Worm (Caenorhabditis elegans) whole organism, young adult: ENCODE results near the gene F52H2.15.

Experiments used
- B0035.1 ChIP-seq: sonication (generic microtip); optimal IDR thresholded peaks from 2 replicates; lab custom pipeline; 2016; ENCODE audit warnings: missing genetic modification characterization, mild to moderate bottlenecking, missing compliant biosample characterization, missing genotype, missing genetic modification reagents
- B0261.1 ChIP-seq: sonication (generic microtip); optimal IDR thresholded peaks from 2 replicates; lab custom pipeline; 2016; ENCODE audit warnings: mild to moderate bottlenecking, missing genetic modification characterization, moderate library complexity, missing compliant biosample characterization
- F10E7.11 ChIP-seq: sonication (generic microtip); optimal IDR thresholded peaks from 2 replicates; lab custom pipeline; 2017; ENCODE audit warnings: mild to moderate bottlenecking, missing genetic modification characterization, moderate library complexity, missing compliant biosample characterization
- F37B4.10 ChIP-seq: fragments of 200-800 bp; sonication (Bioruptor generic); IDR thresholded peaks from 2 replicates; pipeline ENCODE4 v1.3.6; 2022; ENCODE audit warnings: missing genetic modification characterization, missing compliant biosample characterization
- F39B2.1 ChIP-seq: fragments of 200-800 bp; sonication (Bioruptor generic); IDR thresholded peaks from 2 replicates; pipeline ENCODE4 v1.3.6; 2022; ENCODE audit warnings: missing genetic modification reagents, missing genetic modification characterization, missing compliant biosample characterization
- F49E8.2 ChIP-seq: sonication (generic microtip); optimal IDR thresholded peaks from 3 replicates; lab custom pipeline; 2017; ENCODE audit warnings: missing genetic modification characterization, mild to moderate bottlenecking, missing compliant biosample characterization, antibody characterized with exemption, moderate library complexity; ENCODE audit not compliant: insufficient read depth
- F52B5.7 ChIP-seq: sonication (generic microtip); optimal IDR thresholded peaks from 2 replicates; lab custom pipeline; 2016; ENCODE audit warnings: mild to moderate bottlenecking, missing genetic modification characterization, missing compliant biosample characterization
- F55B11.4 ChIP-seq: sonication (generic microtip); optimal IDR thresholded peaks from 2 replicates; lab custom pipeline; 2016; ENCODE audit warnings: missing compliant biosample characterization, missing genetic modification characterization, borderline replicate concordance; ENCODE audit not compliant: insufficient read depth
- F57C9.4 ChIP-seq: sonication (generic microtip); optimal IDR thresholded peaks from 2 replicates; lab custom pipeline; 2017; ENCODE audit warnings: mild to moderate bottlenecking, missing genetic modification characterization, missing compliant biosample characterization
- Y53G8AR.9 ChIP-seq: fragments of 200-800 bp; sonication (Bioruptor generic); conservative IDR thresholded peaks from 2 replicates; pipeline ENCODE4 v1.3.6; 2022; ENCODE audit warnings: missing genetic modification reagents, missing genetic modification characterization, missing compliant biosample characterization
- Y56A3A.18 ChIP-seq: fragments of 200-800 bp; sonication (Bioruptor generic); IDR thresholded peaks from 2 replicates; pipeline ENCODE4 v1.3.6; 2022; ENCODE audit warnings: missing genetic modification reagents, missing genetic modification characterization, missing compliant biosample characterization
- Y67H2A.10 ChIP-seq: fragments of 200-800 bp; sonication (Bioruptor generic); conservative IDR thresholded peaks from 2 replicates; pipeline ENCODE4 v1.3.6; 2022; ENCODE audit warnings: missing genetic modification reagents, missing genetic modification characterization, missing compliant biosample characterization
- ama-1 ChIP-seq, 3 experiments: fragments of 150-350 bp in 1 of 3; sonication (generic microtip) in 2 of 3; optimal IDR thresholded peaks; 2 replicates each; lab custom pipeline; 2014 to 2018; ENCODE audit warnings: missing biosample characterization in 2 of 3, missing genetic modification characterization in 2 of 3, missing genetic modification reagents in 2 of 3
- attf-6 ChIP-seq: fragments of 200-800 bp; sonication (Bioruptor generic); IDR thresholded peaks from 2 replicates; pipeline ENCODE4 v1.3.6; 2022; ENCODE audit warnings: missing genetic modification reagents, missing genetic modification characterization, missing compliant biosample characterization
- ccch-3 ChIP-seq: fragments of 200-800 bp; sonication (Bioruptor generic); optimal IDR thresholded peaks from 2 replicates; lab custom pipeline; 2018; ENCODE audit warnings: mild to moderate bottlenecking, missing genetic modification characterization, missing compliant biosample characterization
- cebp-2 ChIP-seq: fragments of 200-800 bp; sonication (Bioruptor generic); IDR thresholded peaks from 2 replicates; pipeline ENCODE4 v1.3.6; 2022; ENCODE audit warnings: missing genetic modification characterization, missing compliant biosample characterization
- ceh-100 ChIP-seq: fragments of 200-800 bp; sonication (Bioruptor generic); IDR thresholded peaks from 2 replicates; pipeline ENCODE4 v1.3.6; 2022; ENCODE audit warnings: missing genetic modification reagents, missing genetic modification characterization, missing compliant biosample characterization
- ceh-27 ChIP-seq: fragments of 200-800 bp; sonication (Bioruptor generic); optimal IDR thresholded peaks from 2 replicates; lab custom pipeline; 2018; ENCODE audit warnings: mild to moderate bottlenecking, missing genetic modification characterization, moderate library complexity, missing compliant biosample characterization
- efl-1 ChIP-seq: fragments of 150-350 bp; optimal IDR thresholded peaks from 2 replicates; lab custom pipeline; 2014; ENCODE audit warnings: missing biosample characterization, missing genetic modification reagents, missing genetic modification characterization
- egrh-3 ChIP-seq: fragments of 200-800 bp; sonication (Bioruptor generic); IDR thresholded peaks from 2 replicates; pipeline ENCODE4 v1.3.6; 2022; ENCODE audit warnings: missing genetic modification reagents, missing genetic modification characterization, missing compliant biosample characterization
- ekl-4 ChIP-seq: fragments of 200-800 bp; sonication (Bioruptor generic); IDR thresholded peaks from 2 replicates; pipeline ENCODE4 v1.3.6; 2022; ENCODE audit warnings: missing genetic modification reagents, missing genetic modification characterization, missing compliant biosample characterization
- gei-17 ChIP-seq: fragments of 200-800 bp; sonication (Bioruptor generic); optimal IDR thresholded peaks from 2 replicates; lab custom pipeline; 2018; ENCODE audit warnings: mild to moderate bottlenecking, missing genetic modification characterization, missing compliant biosample characterization
- hlh-12 ChIP-seq: sonication (generic microtip); optimal IDR thresholded peaks from 2 replicates; lab custom pipeline; 2016; ENCODE audit warnings: missing genetic modification characterization, missing compliant biosample characterization
- hsf-1 ChIP-seq: fragments of 200-800 bp; sonication (Bioruptor generic); IDR thresholded peaks from 2 replicates; pipeline ENCODE4 v1.3.6; 2022; ENCODE audit warnings: missing genetic modification reagents, missing genetic modification characterization, missing compliant biosample characterization
- lag-1 ChIP-seq: fragments of 200-800 bp; sonication (Bioruptor generic); IDR thresholded peaks from 2 replicates; pipeline ENCODE4 v1.3.6; 2022; ENCODE audit warnings: missing genetic modification reagents, missing genetic modification characterization, missing compliant biosample characterization
- lin-26 ChIP-seq: fragments of 200-800 bp; sonication (Bioruptor generic); IDR thresholded peaks from 2 replicates; pipeline ENCODE4 v1.3.6; 2022; ENCODE audit warnings: missing genetic modification reagents, missing genetic modification characterization, missing compliant biosample characterization
- lin-35 ChIP-seq, 3 experiments: fragments of 150-350 bp in 2 of 3; sonication (generic microtip) in 1 of 3; optimal IDR thresholded peaks; 2 replicates each; lab custom pipeline; 2014 to 2018; ENCODE audit warnings: missing biosample characterization in 3 of 3, missing genetic modification characterization in 3 of 3, missing genetic modification reagents in 3 of 3
- lin-40 ChIP-seq: sonication (generic microtip); optimal IDR thresholded peaks from 2 replicates; lab custom pipeline; 2016; ENCODE audit warnings: missing genetic modification characterization, mild to moderate bottlenecking, missing compliant biosample characterization, missing genotype, missing genetic modification reagents
- lin-54 ChIP-seq: fragments of 200-800 bp; sonication (Bioruptor generic); optimal IDR thresholded peaks from 2 replicates; lab custom pipeline; 2018; ENCODE audit warnings: mild to moderate bottlenecking, missing genetic modification characterization, missing compliant biosample characterization
- lsl-1 ChIP-seq: fragments of 200-800 bp; sonication (Bioruptor generic); optimal IDR thresholded peaks from 2 replicates; lab custom pipeline; 2018; ENCODE audit warnings: mild to moderate bottlenecking, missing genetic modification characterization, moderate library complexity, missing compliant biosample characterization
- madf-3 ChIP-seq: fragments of 200-800 bp; sonication (Bioruptor generic); IDR thresholded peaks from 2 replicates; pipeline ENCODE4 v1.3.6; 2022; ENCODE audit warnings: missing genetic modification reagents, missing genetic modification characterization, missing compliant biosample characterization
- mcd-1 ChIP-seq: fragments of 200-800 bp; sonication (Bioruptor generic); IDR thresholded peaks from 2 replicates; pipeline ENCODE4 v1.3.6; 2022; ENCODE audit warnings: missing genetic modification reagents, missing genetic modification characterization, missing compliant biosample characterization
- mes-4 ChIP-seq: sonication (generic microtip); optimal IDR thresholded peaks from 2 replicates; lab custom pipeline; 2016; ENCODE audit warnings: missing genotype, missing genetic modification characterization, missing compliant biosample characterization
- mxl-1 ChIP-seq: sonication (generic microtip); optimal IDR thresholded peaks from 2 replicates; lab custom pipeline; 2016; ENCODE audit warnings: missing genetic modification characterization, missing compliant biosample characterization
- nfya-1 ChIP-seq: sonication (generic microtip); optimal IDR thresholded peaks from 2 replicates; lab custom pipeline; 2017; ENCODE audit warnings: antibody characterized with exemption, missing compliant biosample characterization, missing genetic modification characterization, borderline replicate concordance; ENCODE audit not compliant: insufficient read depth
- nfya-2 ChIP-seq: fragments of 200-800 bp; sonication (Bioruptor generic); IDR thresholded peaks from 2 replicates; pipeline ENCODE4 v1.3.6; 2022; ENCODE audit warnings: missing genetic modification reagents, missing genetic modification characterization, missing compliant biosample characterization
- nhr-27 ChIP-seq: fragments of 200-800 bp; sonication (Bioruptor generic); optimal IDR thresholded peaks from 2 replicates; lab custom pipeline; 2018; ENCODE audit warnings: mild to moderate bottlenecking, missing genetic modification characterization, moderate library complexity, missing compliant biosample characterization
- nhr-80 ChIP-seq: sonication (generic microtip); optimal IDR thresholded peaks from 2 replicates; lab custom pipeline; 2016; ENCODE audit warnings: missing genetic modification characterization, missing compliant biosample characterization
- pbrm-1 ChIP-seq: fragments of 200-800 bp; sonication (Bioruptor generic); IDR thresholded peaks from 2 replicates; pipeline ENCODE4 v1.3.6; 2022; ENCODE audit warnings: missing genetic modification reagents, missing genetic modification characterization, missing compliant biosample characterization
- sdz-38 ChIP-seq: sonication (generic microtip); optimal IDR thresholded peaks from 2 replicates; lab custom pipeline; 2016; ENCODE audit warnings: missing genotype, missing genetic modification characterization, missing compliant biosample characterization
- somi-1 ChIP-seq: fragments of 200-800 bp; sonication (Bioruptor generic); optimal IDR thresholded peaks from 2 replicates; lab custom pipeline; 2018; ENCODE audit warnings: mild to moderate bottlenecking, missing genetic modification characterization, missing compliant biosample characterization
- sptf-2 ChIP-seq: fragments of 200-800 bp; sonication (Bioruptor generic); optimal IDR thresholded peaks from 2 replicates; lab custom pipeline; 2018; ENCODE audit warnings: mild to moderate bottlenecking, missing genetic modification characterization, missing compliant biosample characterization
- tbp1 ChIP-seq: fragments of 200-800 bp; sonication (Bioruptor generic); optimal IDR thresholded peaks from 2 replicates; lab custom pipeline; 2018; ENCODE audit warnings: mild to moderate bottlenecking, missing genetic modification characterization, missing compliant biosample characterization
- tbx-9 ChIP-seq: sonication (generic microtip); optimal IDR thresholded peaks from 2 replicates; lab custom pipeline; 2016; ENCODE audit warnings: borderline replicate concordance, missing genetic modification characterization, inconsistent platforms, missing compliant biosample characterization
- tlf-1 ChIP-seq: fragments of 200-800 bp; sonication (Bioruptor generic); optimal IDR thresholded peaks from 2 replicates; lab custom pipeline; 2018; ENCODE audit warnings: mild to moderate bottlenecking, missing genetic modification characterization, missing compliant biosample characterization
- unc-130 ChIP-seq: sonication (generic microtip); optimal IDR thresholded peaks from 2 replicates; lab custom pipeline; 2016; ENCODE audit warnings: missing genetic modification reagents, missing genetic modification characterization, missing compliant biosample characterization
- unc-62 ChIP-seq: fragments of 150-350 bp; optimal IDR thresholded peaks from 2 replicates; lab custom pipeline; 2014; ENCODE audit warnings: missing biosample characterization, missing genetic modification reagents, missing genetic modification characterization
- xnd-1 ChIP-seq: sonication (generic microtip); optimal IDR thresholded peaks from 2 replicates; lab custom pipeline; 2016; ENCODE audit warnings: missing genotype, missing genetic modification reagents, missing genetic modification characterization, missing compliant biosample characterization
- zim-3 ChIP-seq: sonication (generic microtip); optimal IDR thresholded peaks from 2 replicates; lab custom pipeline; 2017; ENCODE audit warnings: mild to moderate bottlenecking, missing genetic modification characterization, moderate library complexity, missing compliant biosample characterization
- ztf-28 ChIP-seq: fragments of 200-800 bp; sonication (Bioruptor generic); IDR thresholded peaks from 2 replicates; pipeline ENCODE4 v1.3.6; 2022; ENCODE audit warnings: missing genetic modification reagents, missing genetic modification characterization, missing compliant biosample characterization

F52H2.15 gene

ce11 chrX:2591586-2592000 is 26.4 kb downstream of the F52H2.15 start:
- TF ChIP-seq lag-1 (GFP tag; lab: Robert Waterston, UW) = no peak
- no peak for TF ChIP-seq B0261.1 (tag; lab: Kevin White, UChicago)
- TF ChIP-seq hsf-1 (GFP tag; lab: Robert Waterston, UW) = no peak
- TF ChIP-seq attf-6 = no peak
- no peak for TF ChIP-seq tlf-1
- no peak for TF ChIP-seq sdz-38 (tag; lab: Kevin White, UChicago)
- TF ChIP-seq mcd-1 (GFP tag; lab: Robert Waterston, UW) = no peak
- no peak for TF ChIP-seq ama-1 (optimal IDR thresholded peaks at IDR 0.05; lab: Kevin White, UChicago)
- no peak for TF ChIP-seq ama-1 (GFP tag; optimal IDR thresholded peaks at IDR 0.05; lab: Kevin White, UChicago)
- TF ChIP-seq gei-17 (GFP tag; lab: Kevin White, UChicago) = no peak
- TF ChIP-seq Y67H2A.10 (GFP tag; lab: Robert Waterston, UW) = no peak
- TF ChIP-seq hlh-12 (tag; lab: Kevin White, UChicago) = no peak
- no peak for TF ChIP-seq tbx-9 (tag; lab: Kevin White, UChicago)
- TF ChIP-seq F57C9.4 = no peak
- TF ChIP-seq madf-3 (GFP tag; lab: Robert Waterston, UW) = no peak
- TF ChIP-seq xnd-1 = no peak
- no peak for TF ChIP-seq egrh-3
- TF ChIP-seq zim-3 (tag; lab: Kevin White, UChicago) = no peak
- TF ChIP-seq unc-62 (GFP tag; lab: Kevin White, UChicago) = no peak
- no peak for TF ChIP-seq ceh-100
- no peak for TF ChIP-seq nfya-1
- no peak for TF ChIP-seq Y56A3A.18 (GFP tag; lab: Robert Waterston, UW)
- TF ChIP-seq lin-26 = peak; percentile 49; the same call in 1 of the 2 replicates
- no peak for TF ChIP-seq tbp1
- TF ChIP-seq pbrm-1 (GFP tag; lab: Robert Waterston, UW) = 0 out of 2 replicates have a peak, but pooled peaks have one; percentile 21
- TF ChIP-seq F52B5.7 (tag; lab: Kevin White, UChicago) = no peak
- TF ChIP-seq lin-35 (GFP tag; optimal IDR thresholded peaks at IDR 0.05; lab: Kevin White, UChicago) = no peak
- no peak for TF ChIP-seq F37B4.10 (GFP tag; lab: Robert Waterston, UW)
- TF ChIP-seq ceh-27 (GFP tag; lab: Kevin White, UChicago) = peak; percentile 69
- TF ChIP-seq F10E7.11 (tag; lab: Kevin White, UChicago) = no peak
- no peak for TF ChIP-seq nhr-27 (tag; lab: Kevin White, UChicago)
- TF ChIP-seq somi-1 (GFP tag; lab: Kevin White, UChicago) = no peak
- TF ChIP-seq ztf-28 = no peak
- TF ChIP-seq B0035.1 (tag; lab: Kevin White, UChicago) = no peak
- TF ChIP-seq mxl-1 (tag; lab: Kevin White, UChicago) = no peak
- peak; percentile 35 for TF ChIP-seq nhr-80 (tag; lab: Kevin White, UChicago)
- no peak for TF ChIP-seq lsl-1
- no peak for TF ChIP-seq F55B11.4 (tag; lab: Kevin White, UChicago)
- no peak for TF ChIP-seq nfya-2 (GFP tag; lab: Robert Waterston, UW)
- no peak for TF ChIP-seq lin-54 (GFP tag; lab: Kevin White, UChicago)
- TF ChIP-seq unc-130 (GFP tag; lab: Kevin White, UChicago) = no peak
- no peak for TF ChIP-seq ccch-3 (GFP tag; lab: Kevin White, UChicago)
- no peak for TF ChIP-seq ekl-4 (GFP tag; lab: Robert Waterston, UW)
- no peak for TF ChIP-seq mes-4 (tag; lab: Kevin White, UChicago)
- no peak for TF ChIP-seq F39B2.1 (GFP tag; lab: Robert Waterston, UW)
- TF ChIP-seq Y53G8AR.9 (GFP tag; lab: Robert Waterston, UW) = no peak
- TF ChIP-seq F49E8.2 (tag; lab: Kevin White, UChicago) = no peak
- TF ChIP-seq cebp-2 (GFP tag; lab: Robert Waterston, UW) = no peak
- TF ChIP-seq efl-1 (GFP tag; lab: Kevin White, UChicago) = peak; percentile 33
- TF ChIP-seq lin-40 = peak; percentile 40
- no peak for TF ChIP-seq sptf-2 (GFP tag; lab: Kevin White, UChicago)
